Worm (Caenorhabditis elegans) whole organism, mixed stage, embryonic: ENCODE results near the gene F22D3.4.

Experiments used
- ceh-83 ChIP-seq: fragments of 200-800 bp; sonication (Bioruptor generic); optimal IDR thresholded peaks from 2 replicates; lab custom pipeline; 2018; ENCODE audit warnings: mild to moderate bottlenecking, missing genetic modification characterization, missing compliant biosample characterization
- lin-13 ChIP-seq: fragments of 150-350 bp; optimal IDR thresholded peaks from 2 replicates; lab custom pipeline; 2014; ENCODE audit warnings: missing biosample characterization, missing genetic modification characterization
- mep-1 ChIP-seq: fragments of 150-350 bp; optimal IDR thresholded peaks from 2 replicates; lab custom pipeline; 2017; ENCODE audit warnings: missing biosample characterization, missing genetic modification reagents, missing genetic modification characterization, inconsistent platforms
- nhr-12 ChIP-seq: fragments of 150-350 bp; optimal IDR thresholded peaks from 2 replicates; lab custom pipeline; 2014; ENCODE audit warnings: missing biosample characterization, missing genetic modification characterization
- nhr-2 ChIP-seq: fragments of 150-350 bp; optimal IDR thresholded peaks from 2 replicates; lab custom pipeline; 2014; ENCODE audit warnings: missing biosample characterization, missing genetic modification characterization
- nhr-237 ChIP-seq: fragments of 150-350 bp; optimal IDR thresholded peaks from 2 replicates; lab custom pipeline; 2014; ENCODE audit warnings: missing biosample characterization, missing genetic modification characterization
- nhr-28 ChIP-seq: fragments of 150-350 bp; optimal IDR thresholded peaks from 2 replicates; lab custom pipeline; 2014; ENCODE audit warnings: missing biosample characterization, missing genetic modification characterization
- nhr-76 ChIP-seq: sonication (generic microtip); optimal IDR thresholded peaks from 2 replicates; lab custom pipeline; 2017; ENCODE audit warnings: missing biosample characterization, missing genetic modification characterization
- snpc-4 ChIP-seq: fragments of 150-350 bp; optimal IDR thresholded peaks from 2 replicates; lab custom pipeline; 2014; ENCODE audit warnings: missing biosample characterization, missing genetic modification characterization
- tbx-8 ChIP-seq: fragments of 200-800 bp; sonication (Bioruptor generic); optimal IDR thresholded peaks from 2 replicates; lab custom pipeline; 2018; ENCODE audit warnings: mild to moderate bottlenecking, missing genetic modification characterization, moderate library complexity, missing compliant biosample characterization
- zip-8 ChIP-seq: fragments of 150-350 bp; optimal IDR thresholded peaks from 2 replicates; lab custom pipeline; 2014; ENCODE audit warnings: missing biosample characterization, missing genetic modification characterization

ce11 chrII:6955084-6955697 lies 27.8 kb upstream of the F22D3.4 start:
- TF ChIP-seq zip-8 (tag; lab: Kevin White, UChicago): no peak
- no peak for TF ChIP-seq nhr-76
- TF ChIP-seq lin-13 (tag; lab: Kevin White, UChicago): no peak
- TF ChIP-seq snpc-4 (tag; lab: Kevin White, UChicago): no peak
- no peak for TF ChIP-seq nhr-2
- TF ChIP-seq tbx-8 (GFP tag; lab: Kevin White, UChicago): no peak
- no peak for TF ChIP-seq nhr-237 (tag; lab: Kevin White, UChicago)
- no peak for TF ChIP-seq ceh-83
- TF ChIP-seq nhr-12: no peak
- TF ChIP-seq mep-1: no peak
- TF ChIP-seq nhr-28: no peak
